Worm (Caenorhabditis elegans) whole organism, L4/young adult: ENCODE results near the gene W01A11.1.

Experiments used
- W03F9.2 ChIP-seq: fragments of 150-350 bp; optimal IDR thresholded peaks from 2 replicates; lab custom pipeline; 2014; ENCODE audit warnings: missing biosample characterization, missing genetic modification characterization
- dao-5 ChIP-seq: sonication (generic microtip); optimal IDR thresholded peaks from 2 replicates; lab custom pipeline; 2016; ENCODE audit warnings: missing genotype, missing genetic modification characterization, moderate library complexity, missing compliant biosample characterization
- him-1 ChIP-seq: sonication (generic microtip); optimal IDR thresholded peaks from 2 replicates; lab custom pipeline; 2016; ENCODE audit warnings: missing genotype, missing genetic modification reagents, missing genetic modification characterization, missing compliant biosample characterization

- TF ChIP-seq dao-5 (tag; lab: Kevin White, UChicago) (no peak), him-1 (no peak), W03F9.2 (tag; lab: Kevin White, UChicago) (no peak)
These were observed 45.9 kb upstream of the W01A11.1 start, which contains the start of gene acl-9 for ce11 chrV:6453122-6453521.
